Worm (Caenorhabditis elegans) whole organism, mixed stage, embryonic: ENCODE results near the gene arrd-19.

Experiments used
- M03D4.4 ChIP-seq: sonication (generic microtip); optimal IDR thresholded peaks from 2 replicates; lab custom pipeline; 2017; ENCODE audit warnings: mild to moderate bottlenecking, missing genetic modification characterization, missing compliant biosample characterization
- bed-3 ChIP-seq: fragments of 200-800 bp; sonication (Bioruptor generic); optimal IDR thresholded peaks from 3 replicates; lab custom pipeline; 2018; ENCODE audit warnings: mild to moderate bottlenecking, missing genetic modification characterization, moderate library complexity, missing compliant biosample characterization
- blmp-1 ChIP-seq: fragments of 150-350 bp; optimal IDR thresholded peaks from 2 replicates; lab custom pipeline; 2014; ENCODE audit warnings: missing biosample characterization, missing genetic modification characterization
- ceh-39 ChIP-seq: fragments of 150-350 bp; optimal IDR thresholded peaks from 2 replicates; lab custom pipeline; 2014; ENCODE audit warnings: missing biosample characterization, missing genetic modification characterization
- ceh-43 ChIP-seq: fragments of 200-800 bp; sonication (Bioruptor generic); optimal IDR thresholded peaks from 2 replicates; lab custom pipeline; 2018; ENCODE audit warnings: mild to moderate bottlenecking, missing genetic modification characterization, moderate library complexity, missing compliant biosample characterization
- ceh-83 ChIP-seq: fragments of 200-800 bp; sonication (Bioruptor generic); optimal IDR thresholded peaks from 2 replicates; lab custom pipeline; 2018; ENCODE audit warnings: mild to moderate bottlenecking, missing genetic modification characterization, missing compliant biosample characterization
- ces-1 ChIP-seq: fragments of 150-350 bp; optimal IDR thresholded peaks from 2 replicates; lab custom pipeline; 2014; ENCODE audit warnings: missing biosample characterization, missing genetic modification reagents, missing genetic modification characterization
- cnd-1 ChIP-seq: fragments of 200-800 bp; sonication (Bioruptor generic); optimal IDR thresholded peaks from 2 replicates; lab custom pipeline; 2018; ENCODE audit warnings: mild to moderate bottlenecking, missing genetic modification characterization, missing compliant biosample characterization
- drap-1 ChIP-seq: fragments of 200-800 bp; sonication (Bioruptor generic); optimal IDR thresholded peaks from 3 replicates; lab custom pipeline; 2018; ENCODE audit warnings: mild to moderate bottlenecking, missing genetic modification characterization, missing compliant biosample characterization
- elt-1 ChIP-seq: sonication (generic microtip); optimal IDR thresholded peaks from 2 replicates; lab custom pipeline; 2017; ENCODE audit warnings: missing genetic modification characterization, mild to moderate bottlenecking, missing compliant biosample characterization, antibody characterized with exemption, moderate library complexity, borderline replicate concordance; ENCODE audit not compliant: insufficient read depth
- elt-3 ChIP-seq: fragments of 150-350 bp; optimal IDR thresholded peaks from 2 replicates; lab custom pipeline; 2014; ENCODE audit warnings: missing biosample characterization, missing genetic modification characterization
- flh-1 ChIP-seq: fragments of 200-800 bp; sonication (Bioruptor generic); optimal IDR thresholded peaks from 2 replicates; lab custom pipeline; 2018; ENCODE audit warnings: mild to moderate bottlenecking, missing genetic modification characterization, moderate library complexity, missing compliant biosample characterization
- ham-2 ChIP-seq: fragments of 200-800 bp; sonication (Bioruptor generic); optimal IDR thresholded peaks from 2 replicates; lab custom pipeline; 2018; ENCODE audit warnings: mild to moderate bottlenecking, missing genetic modification characterization, missing compliant biosample characterization
- hlh-1 ChIP-seq: fragments of 150-350 bp; optimal IDR thresholded peaks from 2 replicates; lab custom pipeline; 2014; ENCODE audit warnings: missing biosample characterization, missing genetic modification reagents, missing genetic modification characterization
- lin-13 ChIP-seq: fragments of 150-350 bp; optimal IDR thresholded peaks from 2 replicates; lab custom pipeline; 2014; ENCODE audit warnings: missing biosample characterization, missing genetic modification characterization
- lin-32 ChIP-seq: fragments of 200-800 bp; sonication (Bioruptor generic); optimal IDR thresholded peaks from 2 replicates; lab custom pipeline; 2018; ENCODE audit warnings: mild to moderate bottlenecking, missing genetic modification characterization, missing compliant biosample characterization
- lsy-2 ChIP-seq: fragments of 150-350 bp; optimal IDR thresholded peaks from 2 replicates; lab custom pipeline; 2014; ENCODE audit warnings: missing biosample characterization, missing genetic modification characterization
- mab-5 ChIP-seq: fragments of 150-350 bp; optimal IDR thresholded peaks from 2 replicates; lab custom pipeline; 2014; ENCODE audit warnings: missing biosample characterization, missing genetic modification characterization
- mls-2 ChIP-seq: sonication (generic microtip); optimal IDR thresholded peaks from 2 replicates; lab custom pipeline; 2016; ENCODE audit warnings: mild to moderate bottlenecking, missing genetic modification characterization, moderate library complexity, missing compliant biosample characterization
- nhr-2 ChIP-seq: fragments of 150-350 bp; optimal IDR thresholded peaks from 2 replicates; lab custom pipeline; 2014; ENCODE audit warnings: missing biosample characterization, missing genetic modification characterization
- nhr-28 ChIP-seq: fragments of 150-350 bp; optimal IDR thresholded peaks from 2 replicates; lab custom pipeline; 2014; ENCODE audit warnings: missing biosample characterization, missing genetic modification characterization
- sem-2 ChIP-seq: fragments of 200-800 bp; sonication (Bioruptor generic); optimal IDR thresholded peaks from 2 replicates; lab custom pipeline; 2018; ENCODE audit warnings: mild to moderate bottlenecking, missing genetic modification characterization, missing compliant biosample characterization
- snpc-4 ChIP-seq: fragments of 150-350 bp; optimal IDR thresholded peaks from 2 replicates; lab custom pipeline; 2014; ENCODE audit warnings: missing biosample characterization, missing genetic modification characterization
- sptf-1 ChIP-seq: sonication (generic microtip); optimal IDR thresholded peaks from 2 replicates; lab custom pipeline; 2017; ENCODE audit warnings: mild to moderate bottlenecking, missing genetic modification characterization, moderate library complexity, missing compliant biosample characterization
- tbx-8 ChIP-seq: fragments of 200-800 bp; sonication (Bioruptor generic); optimal IDR thresholded peaks from 2 replicates; lab custom pipeline; 2018; ENCODE audit warnings: mild to moderate bottlenecking, missing genetic modification characterization, moderate library complexity, missing compliant biosample characterization
- unc-120 ChIP-seq: sonication (generic microtip); optimal IDR thresholded peaks from 2 replicates; lab custom pipeline; 2017; ENCODE audit warnings: missing genetic modification characterization, missing compliant biosample characterization; ENCODE audit not compliant: poor library complexity, severe bottlenecking
- unc-39 ChIP-seq: fragments of 150-350 bp; optimal IDR thresholded peaks from 2 replicates; lab custom pipeline; 2014; ENCODE audit warnings: missing biosample characterization, missing genetic modification characterization
- unc-62 ChIP-seq: fragments of 150-350 bp; optimal IDR thresholded peaks from 2 replicates; lab custom pipeline; 2014; ENCODE audit warnings: missing biosample characterization, missing genetic modification reagents, missing genetic modification characterization
- zip-8 ChIP-seq: fragments of 150-350 bp; optimal IDR thresholded peaks from 2 replicates; lab custom pipeline; 2014; ENCODE audit warnings: missing biosample characterization, missing genetic modification characterization
- ztf-11 ChIP-seq: fragments of 150-350 bp; optimal IDR thresholded peaks from 2 replicates; lab custom pipeline; 2014; ENCODE audit warnings: missing biosample characterization, missing genetic modification characterization

Gene arrd-19

ce11 chrV:3308169-3308568 is 7.1 kb downstream of the arrd-19 start, which contains the start of gene srbc-3:
TSS of gene srbc-3 (plus strand) at chrV:3308469.
- no peak for TF ChIP-seq ztf-11
- no peak for TF ChIP-seq M03D4.4 (tag; lab: Kevin White, UChicago)
- TF ChIP-seq unc-62: no peak

ce11 chrV:3301898-3302297 is 13.4 kb downstream of the arrd-19 start, which contains the start of gene srbc-1:
TSS of gene srbc-1 (minus strand) at chrV:3301998.
- TF ChIP-seq unc-120 (tag; lab: Kevin White, UChicago) (no peak), lin-32 (GFP tag; lab: Kevin White, UChicago) (no peak), elt-1 (tag; lab: Kevin White, UChicago) (no peak), tbx-8 (no peak), drap-1 (GFP tag; lab: Kevin White, UChicago) (no peak), flh-1 (no peak), mls-2 (tag; lab: Kevin White, UChicago) (no peak), elt-3 (tag; lab: Kevin White, UChicago) (no peak), unc-39 (no peak)

ce11 chrV:3299437-3299836 is 15.9 kb downstream of the arrd-19 start:
- no peak for TF ChIP-seq sptf-1
- no peak for TF ChIP-seq snpc-4 (tag; lab: Kevin White, UChicago)
- TF ChIP-seq blmp-1 (tag; lab: Kevin White, UChicago): no peak
- no peak for TF ChIP-seq flh-1
- TF ChIP-seq nhr-2 (tag; lab: Kevin White, UChicago): no peak
- no peak for TF ChIP-seq hlh-1 (tag; lab: Kevin White, UChicago)
- TF ChIP-seq ces-1: no peak
- TF ChIP-seq ceh-39 (tag; lab: Kevin White, UChicago): no peak
- TF ChIP-seq ceh-43 (GFP tag; lab: Kevin White, UChicago): no peak
- no peak for TF ChIP-seq mls-2 (tag; lab: Kevin White, UChicago)
- no peak for TF ChIP-seq lin-13 (tag; lab: Kevin White, UChicago)
- no peak for TF ChIP-seq drap-1 (GFP tag; lab: Kevin White, UChicago)
- TF ChIP-seq lin-32 (GFP tag; lab: Kevin White, UChicago): no peak
- no peak for TF ChIP-seq mab-5 (tag; lab: Kevin White, UChicago)
- no peak for TF ChIP-seq unc-62
- TF ChIP-seq ceh-83 (GFP tag; lab: Kevin White, UChicago): no peak
- no peak for TF ChIP-seq unc-120 (tag; lab: Kevin White, UChicago)
- no peak for TF ChIP-seq zip-8
- no peak for TF ChIP-seq elt-1 (tag; lab: Kevin White, UChicago)
- no peak for TF ChIP-seq unc-39

- no peak for TF ChIP-seq sem-2 (GFP tag; lab: Kevin White, UChicago)
- no peak for TF ChIP-seq unc-120 (tag; lab: Kevin White, UChicago)
- TF ChIP-seq elt-1 (tag; lab: Kevin White, UChicago): no peak
- no peak for TF ChIP-seq tbx-8
- TF ChIP-seq ceh-39 (tag; lab: Kevin White, UChicago): no peak
- TF ChIP-seq mab-5 (tag; lab: Kevin White, UChicago): no peak
- no peak for TF ChIP-seq M03D4.4 (tag; lab: Kevin White, UChicago)
- TF ChIP-seq hlh-1 (tag; lab: Kevin White, UChicago): no peak
- no peak for TF ChIP-seq nhr-28
- TF ChIP-seq, all 35 proteins: peak for 0
Observed at ce11 chrV:3297764-3298163, 17.6 kb downstream of the arrd-19 start, which contains the start of gene srx-122. TSS of gene srx-122 (minus strand) at chrV:3297864.

DNA sequence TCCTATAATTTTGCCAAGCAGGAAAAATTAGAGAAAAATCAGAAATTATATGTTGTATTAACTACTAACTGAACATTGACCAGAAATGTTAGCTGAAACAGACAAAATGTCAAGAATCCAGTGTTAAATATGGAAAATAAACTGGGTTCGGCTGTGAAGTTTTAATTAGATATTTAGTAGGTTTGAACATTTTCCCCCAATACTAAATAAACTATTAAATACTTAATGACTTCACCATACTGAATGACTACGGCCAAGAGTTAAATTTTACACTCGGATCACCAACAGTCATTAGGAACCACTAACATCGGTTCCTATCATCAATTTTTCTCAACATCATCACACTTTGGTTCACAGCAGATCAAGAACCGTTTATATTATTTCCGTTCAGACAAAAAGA is 19.9 kb downstream of the arrd-19 start:
- TF ChIP-seq ces-1: no peak
- TF ChIP-seq M03D4.4 (tag; lab: Kevin White, UChicago): no peak
- TF ChIP-seq elt-1 (tag; lab: Kevin White, UChicago): no peak
- TF ChIP-seq snpc-4 (tag; lab: Kevin White, UChicago): no peak
- TF ChIP-seq ham-2: no peak
- TF ChIP-seq ztf-11: no peak

ce11 chrV:3289267-3289666 is 26.0 kb downstream of the arrd-19 start, which contains the start of gene F35F10.6:
TSS of gene F35F10.6 (minus strand) at chrV:3289367.
- TF ChIP-seq lsy-2 (tag; lab: Kevin White, UChicago) (no peak), sptf-1 (no peak), blmp-1 (tag; lab: Kevin White, UChicago) (no peak), snpc-4 (tag; lab: Kevin White, UChicago) (no peak), cnd-1 (tag; lab: Kevin White, UChicago) (no peak), bed-3 (GFP tag; lab: Kevin White, UChicago) (no peak), ces-1 (no peak), ztf-11 (no peak), flh-1 (no peak)
- TF ChIP-seq, all 35 proteins: peak for 0
